Worm (Caenorhabditis elegans) whole organism, L3 larva: ENCODE measurements around the gene F07F6.2.

Experiments
- R02D3.7 ChIP-seq: fragments of 150-350 bp; optimal IDR thresholded peaks from 2 replicates; lab custom pipeline; 2014; ENCODE audit warnings: missing biosample characterization, missing genetic modification characterization
- aly-2 ChIP-seq: fragments of 150-350 bp; optimal IDR thresholded peaks from 2 replicates; lab custom pipeline; 2014; ENCODE audit warnings: missing biosample characterization, missing genetic modification characterization
- ama-1 ChIP-seq: fragments of 150-350 bp; optimal IDR thresholded peaks from 2 replicates; lab custom pipeline; 2018
- ceh-16 ChIP-seq: sonication (generic microtip); optimal IDR thresholded peaks from 2 replicates; lab custom pipeline; 2017; ENCODE audit warnings: missing biosample characterization, missing genetic modification characterization
- ceh-28 ChIP-seq: fragments of 150-350 bp; optimal IDR thresholded peaks from 2 replicates; lab custom pipeline; 2014; ENCODE audit warnings: missing biosample characterization, missing genetic modification reagents, missing genetic modification characterization
- ceh-9 ChIP-seq: sonication (generic microtip); optimal IDR thresholded peaks from 2 replicates; lab custom pipeline; 2018; ENCODE audit warnings: missing biosample characterization, missing genetic modification characterization
- daf-12 ChIP-seq: fragments of 150-350 bp; optimal IDR thresholded peaks from 2 replicates; lab custom pipeline; 2014; ENCODE audit warnings: missing biosample characterization, missing genetic modification reagents, missing genetic modification characterization
- egl-27 ChIP-seq: sonication (generic microtip); optimal IDR thresholded peaks from 4 replicates; lab custom pipeline; 2017; ENCODE audit warnings: missing biosample characterization, missing genetic modification reagents, missing genetic modification characterization
- egl-5 ChIP-seq: fragments of 150-350 bp; optimal IDR thresholded peaks from 2 replicates; lab custom pipeline; 2017; ENCODE audit warnings: missing biosample characterization, missing genetic modification reagents, missing genetic modification characterization, inconsistent platforms
- elt-1 ChIP-seq: fragments of 150-350 bp; optimal IDR thresholded peaks from 2 replicates; lab custom pipeline; 2014; ENCODE audit warnings: missing biosample characterization, missing genetic modification characterization
- elt-2 ChIP-seq: sonication (generic microtip); optimal IDR thresholded peaks from 2 replicates; lab custom pipeline; 2016; ENCODE audit warnings: missing genetic modification reagents, mild to moderate bottlenecking, missing genetic modification characterization, missing compliant biosample characterization
- elt-3 ChIP-seq, 3 experiments: fragments of 150-350 bp in 1 of 3; sonication (generic microtip) in 2 of 3; optimal IDR thresholded peaks; 2 replicates in 2 of 3; 4 replicates in 1 of 3; lab custom pipeline; 2014 to 2017; ENCODE audit warnings: missing biosample characterization in 3 of 3, missing genetic modification characterization in 3 of 3
- fkh-10 ChIP-seq: sonication (generic microtip); optimal IDR thresholded peaks from 2 replicates; lab custom pipeline; 2017; ENCODE audit warnings: missing biosample characterization, missing genetic modification reagents, missing genetic modification characterization
- fos-1 ChIP-seq: fragments of 150-350 bp; optimal IDR thresholded peaks from 2 replicates; lab custom pipeline; 2014; ENCODE audit warnings: missing biosample characterization, missing genetic modification characterization
- hmg-11 ChIP-seq: sonication (generic microtip); optimal IDR thresholded peaks from 2 replicates; lab custom pipeline; 2016; ENCODE audit warnings: missing genetic modification characterization, missing compliant biosample characterization
- jun-1 ChIP-seq: fragments of 150-350 bp; optimal IDR thresholded peaks from 2 replicates; lab custom pipeline; 2014; ENCODE audit warnings: missing biosample characterization, missing genetic modification reagents, missing genetic modification characterization
- lin-15B ChIP-seq: fragments of 150-350 bp; optimal IDR thresholded peaks from 2 replicates; lab custom pipeline; 2014; ENCODE audit warnings: missing biosample characterization, missing genetic modification characterization
- lin-39 ChIP-seq: fragments of 150-350 bp; optimal IDR thresholded peaks from 2 replicates; lab custom pipeline; 2018; ENCODE audit warnings: missing biosample characterization, missing genetic modification reagents, missing genetic modification characterization
- mdl-1 ChIP-seq: fragments of 150-350 bp; optimal IDR thresholded peaks from 2 replicates; lab custom pipeline; 2014; ENCODE audit warnings: missing biosample characterization, missing genetic modification characterization
- mml-1 ChIP-seq: fragments of 150-350 bp; sonication (generic microtip); optimal IDR thresholded peaks from 3 replicates; lab custom pipeline; 2014; ENCODE audit warnings: missing biosample characterization, missing genetic modification characterization
- nfya-1 ChIP-seq: sonication (generic microtip); optimal IDR thresholded peaks from 2 replicates; lab custom pipeline; 2017; ENCODE audit warnings: missing genetic modification characterization, mild to moderate bottlenecking, missing compliant biosample characterization, antibody characterized with exemption, moderate library complexity; ENCODE audit not compliant: insufficient read depth
- nhr-11 ChIP-seq: fragments of 150-350 bp; optimal IDR thresholded peaks from 2 replicates; lab custom pipeline; 2014; ENCODE audit warnings: missing biosample characterization, missing genetic modification characterization
- nhr-23 ChIP-seq: fragments of 150-350 bp; optimal IDR thresholded peaks from 2 replicates; lab custom pipeline; 2014; ENCODE audit warnings: missing biosample characterization, missing genetic modification reagents, missing genetic modification characterization
- nhr-25 ChIP-seq: sonication (generic microtip); optimal IDR thresholded peaks from 2 replicates; lab custom pipeline; 2017; ENCODE audit warnings: missing biosample characterization, missing genetic modification characterization
- nhr-28 ChIP-seq: fragments of 150-350 bp; optimal IDR thresholded peaks from 2 replicates; lab custom pipeline; 2014; ENCODE audit warnings: missing biosample characterization, missing genetic modification characterization
- nhr-67 ChIP-seq: fragments of 150-350 bp; optimal IDR thresholded peaks from 2 replicates; lab custom pipeline; 2014; ENCODE audit warnings: missing biosample characterization, missing genetic modification characterization
- nhr-76 ChIP-seq: fragments of 150-350 bp; sonication (generic microtip); optimal IDR thresholded peaks from 5 replicates; lab custom pipeline; 2014; ENCODE audit warnings: missing biosample characterization, missing genetic modification characterization
- nhr-77 ChIP-seq: fragments of 150-350 bp; optimal IDR thresholded peaks from 2 replicates; lab custom pipeline; 2014; ENCODE audit warnings: missing biosample characterization, missing genetic modification characterization
- pha-4 ChIP-seq: fragments of 150-350 bp; optimal IDR thresholded peaks from 2 replicates; lab custom pipeline; 2014; ENCODE audit warnings: missing biosample characterization, missing genetic modification reagents, missing genetic modification characterization
- skn-1 ChIP-seq: fragments of 150-350 bp; optimal IDR thresholded peaks from 2 replicates; lab custom pipeline; 2014; ENCODE audit warnings: missing biosample characterization, missing genetic modification characterization
- snpc-4 ChIP-seq: fragments of 150-350 bp; optimal IDR thresholded peaks from 2 replicates; lab custom pipeline; 2014; ENCODE audit warnings: missing biosample characterization, missing genetic modification characterization
- unc-39 ChIP-seq: sonication (generic microtip); optimal IDR thresholded peaks from 4 replicates; lab custom pipeline; 2017; ENCODE audit warnings: missing biosample characterization, missing genetic modification characterization
- unc-62 ChIP-seq: fragments of 150-350 bp; sonication (generic microtip); optimal IDR thresholded peaks from 4 replicates; lab custom pipeline; 2014; ENCODE audit warnings: missing biosample characterization, missing genetic modification reagents, missing genetic modification characterization
- ztf-11 ChIP-seq: fragments of 150-350 bp; optimal IDR thresholded peaks from 2 replicates; lab custom pipeline; 2014; ENCODE audit warnings: missing biosample characterization, missing genetic modification characterization

Gene F07F6.2

ce11 chrII:5420947-5421614 lies 8.9 kb upstream of the F07F6.2 start, which contains the start of gene tofu-6:
TSS of gene tofu-6 (plus strand) at chrII:5421248.
- peak; percentile 45 for TF ChIP-seq nfya-1
- TF ChIP-seq pha-4: peak; percentile 71
- TF ChIP-seq daf-12 (tag; lab: Kevin White, UChicago): no peak
- TF ChIP-seq egl-27 (tag; lab: Kevin White, UChicago): no peak
- TF ChIP-seq mml-1: no peak
- TF ChIP-seq nhr-25 (tag; lab: Kevin White, UChicago): peak; percentile 13
- no peak for TF ChIP-seq R02D3.7 (tag; lab: Kevin White, UChicago)
- TF ChIP-seq nhr-11 (tag; lab: Kevin White, UChicago): no peak
- no peak for TF ChIP-seq fos-1 (tag; lab: Kevin White, UChicago)
- no peak for TF ChIP-seq mdl-1

ce11 chrII:5423832-5424231 lies 6.2 kb upstream of the F07F6.2 start, which contains the start of gene F07F6.7:
TSS of gene F07F6.7 (minus strand) at chrII:5423858.
- TF ChIP-seq aly-2 (tag; lab: Kevin White, UChicago) (no peak), snpc-4 (tag; lab: Kevin White, UChicago) (no peak), ceh-16 (tag; lab: Kevin White, UChicago) (no peak), elt-2 (tag; lab: Kevin White, UChicago) (peak; percentile 6)

ce11 chrII:5425633-5426032 lies 4.4 kb upstream of the F07F6.2 start, which contains the start of gene F07F6.8:
TSS of gene F07F6.8 (minus strand) at chrII:5425733.
- no peak for TF ChIP-seq jun-1
- no peak for TF ChIP-seq aly-2 (tag; lab: Kevin White, UChicago)
- no peak for TF ChIP-seq nhr-77 (tag; lab: Kevin White, UChicago)
- TF ChIP-seq nhr-25 (tag; lab: Kevin White, UChicago): no peak
- no peak for TF ChIP-seq ceh-9 (tag; lab: Kevin White, UChicago)
- no peak for TF ChIP-seq daf-12 (tag; lab: Kevin White, UChicago)
- no peak for TF ChIP-seq ceh-28 (tag; lab: Kevin White, UChicago)
- TF ChIP-seq nhr-23: no peak
- TF ChIP-seq elt-2 (tag; lab: Kevin White, UChicago): no peak
- no peak for TF ChIP-seq unc-39 (tag; lab: Kevin White, UChicago)
- TF ChIP-seq nhr-76: no peak

- peak; percentile 85 for TF ChIP-seq elt-2 (tag; lab: Kevin White, UChicago)
- peak; percentile 82 for TF ChIP-seq nfya-1
- peak; percentile 32 for TF ChIP-seq ceh-28 (tag; lab: Kevin White, UChicago)
- peak; percentile 13 for TF ChIP-seq lin-39 (tag; lab: Kevin White, UChicago)
- TF ChIP-seq nhr-25 (tag; lab: Kevin White, UChicago): peak; percentile 49
- no peak for TF ChIP-seq lin-15B
- peak; percentile 85 for TF ChIP-seq pha-4
- peak; percentile 11 for TF ChIP-seq jun-1
- peak; percentile 66 for TF ChIP-seq ama-1 (lab: Kevin White, UChicago)
- no peak for TF ChIP-seq skn-1 (tag; lab: Kevin White, UChicago)
- peak; percentile 46 for TF ChIP-seq nhr-23
- TF ChIP-seq egl-27 (tag; lab: Kevin White, UChicago): peak; percentile 6
- TF ChIP-seq hmg-11 (tag; lab: Kevin White, UChicago): peak; percentile 49
- no peak for TF ChIP-seq nhr-11 (tag; lab: Kevin White, UChicago)
Observed at ce11 chrII:5426054-5426453, 4.0 kb upstream of the F07F6.2 start.

- no peak for TF ChIP-seq elt-3 (tag; optimal IDR thresholded peaks at IDR 0.05; lab: Kevin White, UChicago)
- no peak for TF ChIP-seq egl-5 (tag; lab: Kevin White, UChicago)
- TF ChIP-seq egl-27 (tag; lab: Kevin White, UChicago): no peak
- peak; percentile 61 for TF ChIP-seq elt-2 (tag; lab: Kevin White, UChicago)
Observed at ce11 chrII:5426470-5426869, 3.5 kb upstream of the F07F6.2 start.

ce11 chrII:5433069-5433468 lies 3.1 kb downstream of the F07F6.2 start, which contains the start of gene srx-114:
TSS of gene srx-114 (minus strand) at chrII:5433169.
- no peak for TF ChIP-seq snpc-4 (tag; lab: Kevin White, UChicago)
- no peak for TF ChIP-seq fkh-10 (GFP tag; lab: Kevin White, UChicago)
- no peak for TF ChIP-seq fos-1 (tag; lab: Kevin White, UChicago)
- no peak for TF ChIP-seq ztf-11
- TF ChIP-seq unc-62 (GFP tag; lab: Kevin White, UChicago): no peak
- TF ChIP-seq mml-1: no peak
- TF ChIP-seq elt-2 (tag; lab: Kevin White, UChicago): no peak
- TF ChIP-seq nhr-67 (tag; lab: Kevin White, UChicago): no peak
- TF ChIP-seq elt-3 (tag; optimal IDR thresholded peaks at IDR 0.05; lab: Kevin White, UChicago): no peak
- TF ChIP-seq elt-1 (tag; lab: Kevin White, UChicago): no peak
- TF ChIP-seq nhr-28 (tag; lab: Kevin White, UChicago): no peak
